Fruit fly (Drosophila melanogaster) Kc167 (cell line): ENCODE results near the gene aru.
A peak's percentile ranks its signal among the peaks of the same experiment; 100 is the strongest.

Experiments
- Myc ChIP-seq: fragments of >200 bp; optimal IDR thresholded peaks from 2 replicates; lab custom pipeline; 2017; ENCODE audit warnings: missing external identifiers
- h ChIP-seq: fragments of >200 bp; optimal IDR thresholded peaks from 3 replicates; lab custom pipeline; 2018; ENCODE audit warnings: missing external identifiers
- psq ChIP-seq: fragments of >200 bp; optimal IDR thresholded peaks from 2 replicates; lab custom pipeline; 2017; ENCODE audit warnings: missing external identifiers

- TF ChIP-seq psq (lab: Kevin White, UChicago) (no peak), h (lab: Kevin White, UChicago) (peak; percentile 41), Myc (lab: Kevin White, UChicago) (no peak)
These were observed 42.3 kb downstream of the aru start, which contains the start of the genes CG3862 and dock for dm6 chr2L:825768-826263.
